Fruit fly (Drosophila melanogaster) whole organism, embryonic: Measurements from ENCODE around the gene TyrRS.

Experiments used
- Aef1 ChIP-seq: fragments of 200-800 bp; sonication (Bioruptor generic); IDR thresholded peaks from 3 replicates; pipeline ENCODE4 v1.3.6; 2022; ENCODE audit warnings: missing biosample characterization, missing genetic modification characterization
- Bgb ChIP-seq: fragments of 200-800 bp; sonication (Bioruptor generic); IDR thresholded peaks from 2 replicates; pipeline ENCODE4 v1.3.6; 2022; ENCODE audit warnings: missing biosample characterization, missing genetic modification characterization; ENCODE audit not compliant: partially characterized antibody
- Bteb2 ChIP-seq: fragments of 200-800 bp; sonication (Bioruptor generic); optimal IDR thresholded peaks from 2 replicates; lab custom pipeline; 2016; ENCODE audit warnings: missing biosample characterization, missing genetic modification characterization
- CG12155 ChIP-seq: fragments of 200-800 bp; sonication (Bioruptor generic); optimal IDR thresholded peaks from 3 replicates; lab custom pipeline; 2016; ENCODE audit warnings: missing biosample characterization, missing genetic modification characterization
- CG13624 ChIP-seq: fragments of 200-800 bp; sonication (Bioruptor generic); optimal IDR thresholded peaks from 2 replicates; lab custom pipeline; 2016; ENCODE audit warnings: missing biosample characterization, missing genetic modification characterization
- CG13775 ChIP-seq: fragments of 200-800 bp; sonication (Bioruptor generic); optimal IDR thresholded peaks from 3 replicates; lab custom pipeline; 2017; ENCODE audit warnings: missing biosample characterization, mild to moderate bottlenecking, missing genetic modification characterization
- CG17328 ChIP-seq: fragments of 200-800 bp; sonication (Bioruptor generic); IDR thresholded peaks from 2 replicates; pipeline ENCODE4 v1.3.6; 2022; ENCODE audit warnings: missing biosample characterization, missing genetic modification characterization
- CG17802 ChIP-seq: fragments of 200-800 bp; sonication (Bioruptor generic); optimal IDR thresholded peaks from 2 replicates; lab custom pipeline; 2018; ENCODE audit warnings: missing biosample characterization, mild to moderate bottlenecking, missing genetic modification characterization, moderate library complexity
- CG17829 ChIP-seq: fragments of 200-800 bp; optimal IDR thresholded peaks from 2 replicates; lab custom pipeline; 2019; ENCODE audit warnings: missing biosample characterization, mild to moderate bottlenecking, missing genetic modification characterization, moderate library complexity
- CG18262 ChIP-seq: fragments of 200-800 bp; optimal IDR thresholded peaks from 3 replicates; lab custom pipeline; 2019; ENCODE audit warnings: missing biosample characterization, mild to moderate bottlenecking, missing genetic modification characterization, moderate library complexity
- CG2120 ChIP-seq: fragments of 200-800 bp; sonication (Bioruptor generic); optimal IDR thresholded peaks from 3 replicates; lab custom pipeline; 2016; ENCODE audit warnings: missing biosample characterization, missing genetic modification characterization
- CG3163 ChIP-seq: fragments of 200-800 bp; sonication (Bioruptor generic); optimal IDR thresholded peaks from 3 replicates; lab custom pipeline; 2016; ENCODE audit warnings: missing biosample characterization, missing genetic modification characterization
- CG32532 ChIP-seq: fragments of 200-800 bp; sonication (Bioruptor generic); IDR thresholded peaks from 2 replicates; pipeline ENCODE4 v1.3.6; 2022; ENCODE audit warnings: missing biosample characterization, missing genetic modification characterization
- CG34376 ChIP-seq: fragments of 200-800 bp; sonication (Bioruptor generic); optimal IDR thresholded peaks from 2 replicates; lab custom pipeline; 2018; ENCODE audit warnings: missing biosample characterization, mild to moderate bottlenecking, missing genetic modification characterization
- CG3995 ChIP-seq: fragments of 200-800 bp; sonication (Bioruptor generic); optimal IDR thresholded peaks from 3 replicates; lab custom pipeline; 2016; ENCODE audit warnings: missing biosample characterization, missing genetic modification characterization
- CG4617 ChIP-seq: fragments of 200-800 bp; sonication (Bioruptor generic); optimal IDR thresholded peaks from 3 replicates; lab custom pipeline; 2016; ENCODE audit warnings: missing biosample characterization, missing genetic modification characterization, borderline replicate concordance
- CG5180 ChIP-seq: fragments of 200-800 bp; sonication (Bioruptor generic); optimal IDR thresholded peaks from 3 replicates; lab custom pipeline; 2017; ENCODE audit warnings: missing biosample characterization, missing genetic modification characterization, mild to moderate bottlenecking, moderate library complexity, missing genetic modification reagents
- CG7556 ChIP-seq: fragments of 200-800 bp; sonication (Bioruptor generic); optimal IDR thresholded peaks from 2 replicates; lab custom pipeline; 2017; ENCODE audit warnings: missing biosample characterization, mild to moderate bottlenecking, missing genetic modification characterization
- CG9437 ChIP-seq: fragments of 200-800 bp; sonication (Bioruptor generic); optimal IDR thresholded peaks from 2 replicates; lab custom pipeline; 2018; ENCODE audit warnings: missing biosample characterization, mild to moderate bottlenecking, missing genetic modification characterization
- CG9727 ChIP-seq: fragments of 200-800 bp; sonication (Bioruptor generic); optimal IDR thresholded peaks from 3 replicates; lab custom pipeline; 2017; ENCODE audit warnings: missing biosample characterization, mild to moderate bottlenecking, missing genetic modification characterization
- CoRest ChIP-seq: fragments of 200-800 bp; sonication (Bioruptor generic); optimal IDR thresholded peaks from 3 replicates; lab custom pipeline; 2018; ENCODE audit warnings: missing biosample characterization, mild to moderate bottlenecking, missing genetic modification characterization, moderate library complexity
- D ChIP-seq, 2 experiments: fragments of 200-800 bp in 1 of 2; fragments of >200 bp in 1 of 2; sonication (Bioruptor generic) in 1 of 2; optimal IDR thresholded peaks; 2 replicates in 1 of 2; 3 replicates in 1 of 2; lab custom pipeline; 2017; ENCODE audit warnings: mild to moderate bottlenecking in 1 of 2, missing biosample characterization in 1 of 2, missing genetic modification characterization in 1 of 2, missing genetic modification reagents in 1 of 2
- Dfd ChIP-seq, 2 experiments: fragments of >200 bp; optimal IDR thresholded peaks; 2 replicates each; lab custom pipeline; 2017; ENCODE audit warnings: missing biosample characterization in 2 of 2, missing genetic modification characterization in 2 of 2
- ERR ChIP-seq: fragments of 200-800 bp; sonication (Bioruptor generic); optimal IDR thresholded peaks from 2 replicates; lab custom pipeline; 2016; ENCODE audit warnings: missing biosample characterization, missing genetic modification characterization
- Ets97D ChIP-seq: fragments of 200-800 bp; sonication (Bioruptor generic); optimal IDR thresholded peaks from 3 replicates; lab custom pipeline; 2016; ENCODE audit warnings: missing biosample characterization, missing genetic modification characterization
- HLH3B ChIP-seq: fragments of 200-800 bp; sonication (Bioruptor generic); IDR thresholded peaks from 2 replicates; pipeline ENCODE4 v1.3.6; 2022; ENCODE audit warnings: missing biosample characterization, missing genetic modification characterization
- HLH54F ChIP-seq: fragments of 200-800 bp; sonication (Bioruptor generic); optimal IDR thresholded peaks from 3 replicates; lab custom pipeline; 2016; ENCODE audit warnings: missing biosample characterization, missing genetic modification characterization
- Hey ChIP-seq: fragments of 200-800 bp; sonication (Bioruptor generic); optimal IDR thresholded peaks from 3 replicates; lab custom pipeline; 2018; ENCODE audit warnings: missing biosample characterization, mild to moderate bottlenecking, missing genetic modification characterization
- Lhr ChIP-seq: fragments of 200-800 bp; sonication (Bioruptor generic); optimal IDR thresholded peaks from 3 replicates; lab custom pipeline; 2017; ENCODE audit warnings: mild to moderate bottlenecking, missing biosample characterization, missing genetic modification reagents, missing genetic modification characterization
- Med ChIP-seq: fragments of 200-800 bp; sonication (Bioruptor generic); peaks from one replicate; lab custom pipeline; 2016; ENCODE audit warnings: missing biosample characterization, missing genetic modification characterization, mild to moderate bottlenecking, inconsistent platforms, moderate library complexity
- Nf-YB ChIP-seq: fragments of 200-800 bp; sonication (Bioruptor generic); optimal IDR thresholded peaks from 3 replicates; lab custom pipeline; 2019; ENCODE audit warnings: missing biosample characterization, mild to moderate bottlenecking, missing genetic modification characterization, moderate library complexity
- Poxn ChIP-seq: fragments of 200-800 bp; sonication (Bioruptor generic); IDR thresholded peaks from 2 replicates; pipeline ENCODE4 v1.3.6; 2022; ENCODE audit warnings: missing biosample characterization, missing genetic modification characterization
- Rx ChIP-seq: fragments of 200-800 bp; sonication (Bioruptor generic); IDR thresholded peaks from 2 replicates; pipeline ENCODE4 v1.3.6; 2022; ENCODE audit warnings: missing biosample characterization, missing genetic modification characterization
- Spps ChIP-seq: fragments of 200-800 bp; sonication (Bioruptor generic); optimal IDR thresholded peaks from 2 replicates; lab custom pipeline; 2018; ENCODE audit warnings: missing biosample characterization, mild to moderate bottlenecking, missing genetic modification characterization
- cg ChIP-seq: fragments of 200-800 bp; sonication (Bioruptor generic); optimal IDR thresholded peaks from 3 replicates; lab custom pipeline; 2019; ENCODE audit warnings: missing biosample characterization, mild to moderate bottlenecking, missing genetic modification characterization, moderate library complexity
- crp ChIP-seq, 2 experiments: fragments of 200-800 bp; sonication (Bioruptor generic); optimal IDR thresholded peaks; 2 replicates in 1 of 2; 3 replicates in 1 of 2; lab custom pipeline; 2017; ENCODE audit warnings: missing biosample characterization in 2 of 2, missing genetic modification characterization in 2 of 2, mild to moderate bottlenecking in 1 of 2, moderate library complexity in 1 of 2
- dmrt11E ChIP-seq: fragments of 200-800 bp; sonication (Bioruptor generic); optimal IDR thresholded peaks from 3 replicates; lab custom pipeline; 2018; ENCODE audit warnings: missing biosample characterization, mild to moderate bottlenecking, missing genetic modification characterization, moderate library complexity
- gfzf ChIP-seq: fragments of 200-800 bp; sonication (Bioruptor generic); optimal IDR thresholded peaks from 2 replicates; lab custom pipeline; 2016; ENCODE audit warnings: missing biosample characterization, mild to moderate bottlenecking, missing genetic modification characterization, moderate library complexity
- ham ChIP-seq: fragments of 200-800 bp; sonication (Bioruptor generic); IDR thresholded peaks from 2 replicates; pipeline ENCODE4 v1.3.6; 2022; ENCODE audit warnings: missing biosample characterization, missing genetic modification characterization
- her ChIP-seq: fragments of 200-800 bp; sonication (Bioruptor generic); optimal IDR thresholded peaks from 2 replicates; lab custom pipeline; 2016; ENCODE audit warnings: missing biosample characterization, missing genetic modification characterization
- inv ChIP-seq: fragments of 200-800 bp; sonication (Bioruptor generic); IDR thresholded peaks from 2 replicates; pipeline ENCODE4 v1.3.6; 2022; ENCODE audit warnings: missing biosample characterization, missing genetic modification characterization; ENCODE audit not compliant: partially characterized antibody
- kni ChIP-seq: fragments of 200-800 bp; sonication (Bioruptor generic); optimal IDR thresholded peaks from 3 replicates; lab custom pipeline; 2017; ENCODE audit warnings: mild to moderate bottlenecking, missing biosample characterization, missing genetic modification reagents, missing genetic modification characterization
- lilli ChIP-seq: fragments of 200-800 bp; sonication (Bioruptor generic); optimal IDR thresholded peaks from 3 replicates; lab custom pipeline; 2016; ENCODE audit warnings: missing biosample characterization, missing genetic modification characterization
- mirr ChIP-seq: fragments of 200-800 bp; sonication (Bioruptor generic); optimal IDR thresholded peaks from 3 replicates; lab custom pipeline; 2018; ENCODE audit warnings: missing biosample characterization, mild to moderate bottlenecking, missing genetic modification characterization
- oc ChIP-seq: fragments of 200-800 bp; sonication (Bioruptor generic); optimal IDR thresholded peaks from 2 replicates; lab custom pipeline; 2018; ENCODE audit warnings: missing biosample characterization, mild to moderate bottlenecking, missing genetic modification characterization, moderate library complexity
- phol ChIP-seq: fragments of 200-800 bp; sonication (Bioruptor generic); optimal IDR thresholded peaks from 3 replicates; lab custom pipeline; 2018; ENCODE audit warnings: missing biosample characterization, mild to moderate bottlenecking, missing genetic modification characterization, moderate library complexity
- sug ChIP-seq: fragments of 200-800 bp; optimal IDR thresholded peaks from 2 replicates; lab custom pipeline; 2019; ENCODE audit warnings: missing biosample characterization, mild to moderate bottlenecking, missing genetic modification characterization, moderate library complexity
- ttk ChIP-seq: fragments of 200-800 bp; sonication (Bioruptor generic); IDR thresholded peaks from 2 replicates; pipeline ENCODE4 v2.1.2; 2022; ENCODE audit warnings: missing biosample characterization, missing genetic modification characterization
- twi ChIP-seq: fragments of 200-800 bp; optimal IDR thresholded peaks from 2 replicates; lab custom pipeline; 2019; ENCODE audit warnings: missing biosample characterization, mild to moderate bottlenecking, missing genetic modification characterization, moderate library complexity

Gene TyrRS

DNA sequence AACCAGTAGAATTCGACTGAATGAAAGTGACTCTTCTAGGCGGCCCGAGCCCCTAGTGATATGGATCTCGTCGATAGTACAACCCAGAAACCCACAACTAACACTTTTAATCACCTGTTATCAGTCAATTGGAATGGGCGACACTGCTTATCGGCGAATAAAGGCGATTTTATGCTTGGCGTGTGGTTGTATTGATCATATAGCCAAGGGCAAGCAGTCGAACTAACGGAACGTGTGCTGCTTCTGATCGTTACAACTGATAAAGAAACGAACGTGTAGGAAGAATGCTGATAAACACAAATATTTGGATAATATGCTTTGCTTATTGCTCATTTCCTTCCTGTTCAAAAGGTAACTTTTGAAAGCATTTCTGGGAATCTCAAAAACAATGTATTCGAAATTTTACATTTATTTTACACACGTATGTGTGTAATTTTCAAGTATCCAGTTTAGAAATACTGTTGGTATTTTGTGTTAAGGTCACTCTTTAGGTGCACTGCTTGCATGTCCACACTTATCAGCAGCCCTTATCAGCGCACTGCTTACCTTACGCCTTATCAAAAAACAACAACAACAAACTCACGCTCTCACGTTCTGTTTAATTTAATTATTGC is 37.8 kb downstream of the TyrRS start, which contains the start of gene Agpat4 (continued):
- TF ChIP-seq twi (tag; lab: Kevin White, UChicago) (peak; percentile 10), sug (tag; lab: Kevin White, UChicago) (peak; percentile 99), CG9727 (GFP tag; lab: Kevin White, UChicago) (no peak), Dfd (GFP tag; optimal IDR thresholded peaks at IDR 0.05; lab: Kevin White, UChicago) (peak in 1 of 2 experiments; percentile 80), inv (peak; percentile 23; the same call in 1 of the 2 replicates), CG32532 (GFP tag; lab: Robert Waterston, UW) (peak; percentile 32; the same call in 1 of the 2 replicates), CG7556 (GFP tag; lab: Kevin White, UChicago) (no peak), oc (tag; lab: Kevin White, UChicago) (no peak), CG13624 (GFP tag; lab: Kevin White, UChicago) (no peak), ham (GFP tag; lab: Robert Waterston, UW) (no peak), Rx (GFP tag; lab: Robert Waterston, UW) (no peak), Med (GFP tag; lab: Kevin White, UChicago) (peak; percentile 2), kni (GFP tag; lab: Kevin White, UChicago) (peak; percentile 14), her (GFP tag; lab: Kevin White, UChicago) (no peak), CG18262 (tag; lab: Kevin White, UChicago) (no peak), ttk (0 out of 2 replicates have a peak, but pooled peaks have one; percentile 49), CG4617 (GFP tag; lab: Kevin White, UChicago) (peak; percentile 26), Bteb2 (GFP tag; lab: Kevin White, UChicago) (no peak), CoRest (tag; lab: Kevin White, UChicago) (peak; percentile 67), CG17829 (tag; lab: Kevin White, UChicago) (peak; percentile 7), CG3163 (GFP tag; lab: Kevin White, UChicago) (peak; percentile 30), Aef1 (peak; percentile 57), HLH3B (GFP tag; lab: Robert Waterston, UW) (no peak), ERR (GFP tag; lab: Kevin White, UChicago) (peak; percentile 27), CG34376 (GFP tag; lab: Kevin White, UChicago) (peak; percentile 95), CG12155 (GFP tag; lab: Kevin White, UChicago) (no peak), Hey (tag; lab: Kevin White, UChicago) (peak; percentile 34), Poxn (GFP tag; lab: Robert Waterston, UW) (no peak), CG5180 (GFP tag; lab: Kevin White, UChicago) (peak; percentile 66), dmrt11E (tag; lab: Kevin White, UChicago) (no peak), Nf-YB (no peak), Spps (tag; lab: Kevin White, UChicago) (no peak), Ets97D (peak; percentile 46), CG13775 (GFP tag; lab: Kevin White, UChicago) (no peak), mirr (GFP tag; lab: Kevin White, UChicago) (peak; percentile 87), CG9437 (GFP tag; lab: Kevin White, UChicago) (peak; percentile 51), CG3995 (no peak), CG17328 (no peak), cg (peak; percentile 64), gfzf (peak; percentile 87), lilli (GFP tag; lab: Kevin White, UChicago) (no peak), phol (peak; percentile 23), CG17802 (no peak), D (optimal IDR thresholded peaks at IDR 0.05; lab: Kevin White, UChicago) (no peak), D (GFP tag; optimal IDR thresholded peaks at IDR 0.05; lab: Kevin White, UChicago) (no peak), Lhr (peak; percentile 82), crp (GFP tag; optimal IDR thresholded peaks at IDR 0.05; lab: Kevin White, UChicago) (peak in 1 of 2 experiments; percentile 74), CG2120 (GFP tag; lab: Kevin White, UChicago) (no peak), HLH54F (no peak), Bgb (GFP tag; lab: Robert Waterston, UW) (peak; percentile 50)
